Fruit fly (Drosophila melanogaster): ENCODE data around the gene CG11656.

The CG11656 gene

dm6 chr3R:12997550-12998233, 12.0 kb upstream of the CG11656 start, which contains the start of the genes CG17327, CG44194 and CG7518 (continued):
- TF ChIP-seq NFAT (GFP tag; IDR thresholded peaks at IDR 0.05) (peak; percentile 57), vvl (GFP tag; IDR thresholded peaks at IDR 0.05) (peak; percentile 21; the same call in 1 of the 2 replicates), mld (GFP tag; IDR thresholded peaks at IDR 0.05; ENCODE audit: partially characterized antibody) (no peak), stc (GFP tag; IDR thresholded peaks at IDR 0.05) (no peak), ro (GFP tag; IDR thresholded peaks at IDR 0.05) (no peak), CG13424 (tag; optimal IDR thresholded peaks at IDR 0.05) (peak; percentile 35), CG15601 (tag; optimal IDR thresholded peaks at IDR 0.05) (no peak), CG4707 (GFP tag; optimal IDR thresholded peaks at IDR 0.05) (no peak), CG2712 (tag; optimal IDR thresholded peaks at IDR 0.05) (no peak), CG9797 (GFP tag; optimal IDR thresholded peaks at IDR 0.05) (peak; percentile 90), gsb-n (tag; optimal IDR thresholded peaks at IDR 0.05) (no peak), HLHmδ (GFP tag; optimal IDR thresholded peaks at IDR 0.05) (no peak), Blimp-1 (GFP tag; optimal IDR thresholded peaks at IDR 0.05) (no peak), Opbp (GFP tag; IDR thresholded peaks at IDR 0.05; ENCODE audit: partially characterized antibody) (peak; percentile 47; the same call in 1 of the 3 replicates), stwl (tag; optimal IDR thresholded peaks at IDR 0.05) (peak; percentile 41), Ets97D (GFP tag; optimal IDR thresholded peaks at IDR 0.05) (peak; percentile 62), CG11456 (GFP tag; IDR thresholded peaks at IDR 0.05) (peak; percentile 25; the same call in 2 of the 3 replicates), Asciz (GFP tag; optimal IDR thresholded peaks at IDR 0.05) (no peak), CG17829 (tag; optimal IDR thresholded peaks at IDR 0.05) (peak; percentile 47), Drgx (GFP tag; IDR thresholded peaks at IDR 0.05) (no peak), C15 (GFP tag; IDR thresholded peaks at IDR 0.05) (no peak), CG31224 (GFP tag; IDR thresholded peaks at IDR 0.05) (no peak), Hey (tag; optimal IDR thresholded peaks at IDR 0.05) (no peak), CG17912 (GFP tag; optimal IDR thresholded peaks at IDR 0.05) (no peak), CG9727 (GFP tag; optimal IDR thresholded peaks at IDR 0.05) (peak; percentile 32), CG7786 (GFP tag; optimal IDR thresholded peaks at IDR 0.05) (peak; percentile 26), lilli (GFP tag; optimal IDR thresholded peaks at IDR 0.05) (peak; percentile 30), CG3281 (GFP tag; optimal IDR thresholded peaks at IDR 0.05) (no peak), CG14710 (tag; optimal IDR thresholded peaks at IDR 0.05) (peak; percentile 80), sob (GFP tag; IDR thresholded peaks at IDR 0.05) (no peak; the same call in 1 of the 2 replicates), CG34224 (GFP tag; IDR thresholded peaks at IDR 0.05; ENCODE audit: partially characterized antibody) (peak; percentile 10; the same call in 1 of the 3 replicates), nerfin-2 (GFP tag; IDR thresholded peaks at IDR 0.05; ENCODE audit: partially characterized antibody) (no peak), CG2116 (GFP tag; optimal IDR thresholded peaks at IDR 0.05) (peak; percentile 74), CG16813 (GFP tag; IDR thresholded peaks at IDR 0.05; ENCODE audit: partially characterized antibody) (peak; percentile 33; the same call in 1 of the 3 replicates), CG13624 (GFP tag; optimal IDR thresholded peaks at IDR 0.05) (peak; percentile 14), CG2129 (GFP tag; IDR thresholded peaks at IDR 0.05; ENCODE audit: partially characterized antibody) (no peak), luna (GFP tag; optimal IDR thresholded peaks at IDR 0.05) (no peak), CG42726 (GFP tag; IDR thresholded peaks at IDR 0.05; ENCODE audit: partially characterized antibody) (peak; percentile 51; the same call in 1 of the 2 replicates), CG34376 (GFP tag; optimal IDR thresholded peaks at IDR 0.05) (peak; percentile 5), repo (GFP tag; optimal IDR thresholded peaks at IDR 0.05) (no peak), nau (GFP tag; optimal IDR thresholded peaks at IDR 0.05) (no peak), CG3995 (GFP tag; optimal IDR thresholded peaks at IDR 0.05) (peak; percentile 83), Sry-δ (GFP tag; optimal IDR thresholded peaks at IDR 0.05) (peak; percentile 60), Mrtf (GFP tag; IDR thresholded peaks at IDR 0.05) (no peak), Ptx1 (GFP tag; IDR thresholded peaks at IDR 0.05) (peak; percentile 29; the same call in 1 of the 2 replicates), CG17328 (GFP tag; IDR thresholded peaks at IDR 0.05) (no peak), bsh (GFP tag; optimal IDR thresholded peaks at IDR 0.05) (no peak), ssp (GFP tag; IDR thresholded peaks at IDR 0.05) (peak; percentile 96), tin (GFP tag; optimal IDR thresholded peaks at IDR 0.05) (peak; percentile 18)

Data from whole organism, embryonic.